Worm (Caenorhabditis elegans) whole organism, L4/young adult: ENCODE data around the gene F58H1.2.

Source experiments
- W03F9.2 ChIP-seq: fragments of 150-350 bp; optimal IDR thresholded peaks from 2 replicates; lab custom pipeline; 2014; ENCODE audit warnings: missing biosample characterization, missing genetic modification characterization
- dao-5 ChIP-seq: sonication (generic microtip); optimal IDR thresholded peaks from 2 replicates; lab custom pipeline; 2016; ENCODE audit warnings: missing genotype, missing genetic modification characterization, moderate library complexity, missing compliant biosample characterization
- him-1 ChIP-seq: sonication (generic microtip); optimal IDR thresholded peaks from 2 replicates; lab custom pipeline; 2016; ENCODE audit warnings: missing genotype, missing genetic modification reagents, missing genetic modification characterization, missing compliant biosample characterization

Gene F58H1.2

ce11 chrV:11899149-11899548 is 29.7 kb upstream of the F58H1.2 start, which contains the start of gene sma-1:
TSS of gene sma-1 (plus strand) at chrV:11899449.
- no peak for TF ChIP-seq him-1
- TF ChIP-seq W03F9.2 (tag; lab: Kevin White, UChicago) = no peak
- no peak for TF ChIP-seq dao-5 (tag; lab: Kevin White, UChicago)

- TF ChIP-seq dao-5 (tag; lab: Kevin White, UChicago) (no peak), W03F9.2 (tag; lab: Kevin White, UChicago) (no peak), him-1 (no peak)
Observed at ce11 chrV:11900127-11900526, 28.8 kb upstream of the F58H1.2 start.

DNA sequence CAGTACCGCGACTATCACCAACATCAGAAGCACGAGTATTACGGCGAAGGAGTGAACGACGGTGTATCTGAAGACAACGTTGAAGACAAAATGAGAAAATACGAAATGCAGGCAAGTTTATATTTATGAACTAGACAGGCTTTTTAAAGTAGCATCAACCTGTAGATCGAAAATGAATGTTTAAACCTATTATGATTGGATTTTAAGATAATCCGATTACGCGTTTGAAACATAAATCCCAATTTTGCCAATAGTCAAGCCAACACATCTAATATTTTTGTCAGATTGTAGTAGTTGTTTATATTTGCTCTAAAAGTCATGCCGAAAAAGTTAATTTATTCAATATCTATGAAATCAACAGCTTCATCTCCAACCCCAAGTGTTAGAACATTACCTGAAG is 27.6 kb upstream of the F58H1.2 start:
- TF ChIP-seq dao-5 (tag; lab: Kevin White, UChicago) (no peak), him-1 (no peak), W03F9.2 (tag; lab: Kevin White, UChicago) (no peak)

DNA sequence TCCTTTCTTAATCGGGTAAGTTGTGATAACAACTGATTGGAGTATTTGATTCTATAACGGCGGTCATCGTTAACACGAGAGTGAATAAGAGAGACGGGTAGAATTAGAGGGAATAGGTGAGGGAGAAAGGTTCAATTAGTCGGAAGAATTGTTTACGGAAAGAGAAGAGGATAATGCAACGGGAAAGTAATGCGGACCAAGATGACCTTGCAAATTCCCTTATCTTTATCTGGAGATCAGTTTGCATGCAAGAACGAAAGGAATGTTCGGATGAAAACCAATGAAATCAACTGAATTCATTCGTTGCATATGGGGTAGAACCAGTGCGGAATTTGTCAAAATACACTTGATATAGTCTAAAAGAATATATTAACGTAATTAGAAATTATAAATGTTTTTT is 26.7 kb upstream of the F58H1.2 start:
- TF ChIP-seq W03F9.2 (tag; lab: Kevin White, UChicago) (no peak), dao-5 (tag; lab: Kevin White, UChicago) (no peak), him-1 (no peak)

DNA sequence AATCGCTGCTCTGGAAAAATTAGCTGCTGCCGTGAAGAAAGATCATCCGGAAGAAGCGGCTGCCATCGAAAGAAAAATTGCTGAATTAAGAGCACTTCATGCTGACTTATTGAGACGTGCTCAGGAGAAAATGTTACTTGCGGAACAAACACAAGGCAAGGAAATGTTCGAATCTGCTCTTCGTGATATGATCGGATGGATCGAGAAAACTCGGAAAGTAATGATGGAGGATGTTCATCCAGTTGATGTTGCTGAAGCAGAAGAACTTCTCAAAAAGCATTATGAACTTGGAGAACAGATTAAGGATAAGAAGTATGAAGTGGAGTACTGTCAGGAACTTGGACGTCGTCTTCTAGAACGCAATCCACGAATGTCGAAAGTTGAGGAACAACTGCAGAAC is 22.9 kb upstream of the F58H1.2 start:
- TF ChIP-seq him-1 (no peak), W03F9.2 (tag; lab: Kevin White, UChicago) (no peak), dao-5 (tag; lab: Kevin White, UChicago) (no peak)

- TF ChIP-seq dao-5 (tag; lab: Kevin White, UChicago) (no peak), him-1 (no peak), W03F9.2 (tag; lab: Kevin White, UChicago) (no peak)
Observed at ce11 chrV:11913283-11913682, 15.6 kb upstream of the F58H1.2 start.

DNA sequence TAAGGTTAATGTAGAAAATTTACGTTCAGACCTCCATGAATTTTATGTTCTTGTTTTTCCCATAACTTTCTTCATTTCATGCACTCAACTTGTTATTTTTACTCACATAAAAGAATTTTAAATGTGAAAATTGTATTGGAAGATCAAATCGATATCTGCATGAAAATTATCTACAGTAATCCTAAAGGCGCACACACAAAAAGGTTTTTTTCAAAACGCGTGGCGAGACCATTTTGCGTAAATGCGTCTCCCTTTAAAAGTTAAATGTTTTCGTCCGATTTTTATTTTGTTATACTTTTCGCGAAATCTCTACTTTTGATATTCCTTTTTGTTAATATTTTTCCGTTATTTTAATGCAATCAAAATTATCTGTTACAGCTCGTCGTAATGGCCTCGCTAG is 11.7 kb upstream of the F58H1.2 start, which contains the start of gene R31.2:
Gene R31.2 (plus strand): TSS at position 388 of the 400 bp plus-strand sequence.
- TF ChIP-seq W03F9.2 (tag; lab: Kevin White, UChicago) (no peak), him-1 (no peak), dao-5 (tag; lab: Kevin White, UChicago) (no peak)

- no peak for TF ChIP-seq W03F9.2 (tag; lab: Kevin White, UChicago)
- TF ChIP-seq dao-5 (tag; lab: Kevin White, UChicago) = no peak
- no peak for TF ChIP-seq him-1
Observed at ce11 chrV:11919639-11920038, 9.3 kb upstream of the F58H1.2 start.

- no peak for TF ChIP-seq dao-5 (tag; lab: Kevin White, UChicago)
- peak; percentile 41 for TF ChIP-seq W03F9.2 (tag; lab: Kevin White, UChicago)
Observed at ce11 chrV:11921229-11921628, 7.7 kb upstream of the F58H1.2 start.

ce11 chrV:11921689-11922517 is 7.0 kb upstream of the F58H1.2 start:
- TF ChIP-seq him-1 (no peak), dao-5 (tag; lab: Kevin White, UChicago) (no peak), W03F9.2 (tag; lab: Kevin White, UChicago) (no peak)

- no peak for TF ChIP-seq him-1
- TF ChIP-seq W03F9.2 (tag; lab: Kevin White, UChicago) = no peak
- no peak for TF ChIP-seq dao-5 (tag; lab: Kevin White, UChicago)
Observed at ce11 chrV:11927346-11927745, 1.6 kb upstream of the F58H1.2 start, which contains the start of gene osm-6. TSS of gene osm-6 (minus strand) at chrV:11927446.

DNA sequence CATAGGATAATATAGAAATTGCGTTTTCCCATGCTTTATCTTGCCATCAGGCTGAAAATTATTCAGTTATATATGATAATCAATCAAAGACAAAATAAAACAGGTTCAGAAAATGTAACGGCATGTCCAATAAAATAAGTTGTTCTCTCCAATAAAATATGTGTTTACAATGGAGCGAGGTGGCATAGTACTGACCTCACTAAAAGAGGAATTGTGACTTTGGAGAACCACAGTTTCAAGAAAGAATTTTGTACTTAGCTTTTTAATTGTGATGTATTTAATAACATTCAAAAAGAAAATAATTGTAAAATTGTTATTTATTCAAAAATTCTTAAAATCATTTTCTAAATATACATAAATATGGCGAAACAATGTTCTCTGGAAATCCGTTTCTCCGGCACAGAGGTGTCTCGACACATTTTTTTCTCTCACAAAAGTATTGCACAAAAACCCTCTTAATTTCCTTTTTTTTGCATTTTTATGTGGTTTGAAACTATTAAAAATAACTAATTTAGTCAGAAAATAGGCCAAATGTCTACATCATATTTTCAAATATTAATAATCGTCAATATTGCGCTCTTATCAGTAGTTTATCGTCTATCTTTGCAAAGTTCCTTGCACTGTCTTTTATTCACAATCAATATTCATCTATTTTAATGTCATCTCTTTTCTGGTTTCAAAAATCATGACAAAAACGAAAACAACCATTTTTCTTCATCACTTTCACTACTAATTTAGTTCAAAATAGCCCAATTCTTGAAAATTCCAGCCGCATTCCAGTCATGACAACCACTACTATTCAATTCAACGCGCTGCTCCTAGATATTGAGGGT is 4.5 kb downstream of the F58H1.2 start, which contains the start of the genes aman-2 and F58H1.3:
Gene aman-2 (minus strand): TSS at position 51 of the 833 bp plus-strand sequence.
Gene F58H1.3 (plus strand): TSS at position 783 of the 833 bp plus-strand sequence.
- TF ChIP-seq W03F9.2 (tag; lab: Kevin White, UChicago) (no peak), him-1 (no peak)

ce11 chrV:11934848-11935247 is 6.0 kb downstream of the F58H1.2 start, which contains the start of gene F58H1.8:
TSS of gene F58H1.8 (plus strand) at chrV:11935148.
- no peak for TF ChIP-seq W03F9.2 (tag; lab: Kevin White, UChicago)
- TF ChIP-seq him-1 = no peak
- no peak for TF ChIP-seq dao-5 (tag; lab: Kevin White, UChicago)

- no peak for TF ChIP-seq dao-5 (tag; lab: Kevin White, UChicago)
- TF ChIP-seq him-1 = no peak
- no peak for TF ChIP-seq W03F9.2 (tag; lab: Kevin White, UChicago)
Observed at ce11 chrV:11937710-11938109, 8.8 kb downstream of the F58H1.2 start, which contains the start of gene gpla-1. TSS of gene gpla-1 (minus strand) at chrV:11937810.
